Worm (Caenorhabditis elegans): ENCODE results near the gene C17E7.4.

Gene C17E7.4

DNA sequence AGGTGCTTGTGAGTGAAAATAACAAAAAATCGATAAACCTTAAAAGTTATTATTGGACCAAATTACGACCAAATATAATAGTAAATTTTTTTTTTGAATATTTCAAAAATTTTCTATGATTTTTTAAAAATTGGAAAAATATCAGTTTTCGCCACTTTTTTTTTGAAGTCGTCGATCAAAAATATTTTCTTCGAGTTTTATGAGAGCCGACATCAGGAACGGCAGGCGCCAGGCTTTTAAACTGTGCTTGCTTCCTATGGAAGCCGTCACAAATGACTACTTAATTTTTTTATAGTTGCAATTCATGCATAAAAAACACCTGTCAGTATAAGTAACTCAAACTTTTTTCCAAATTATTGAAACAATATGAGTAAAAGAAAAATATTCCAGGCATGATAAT is 10.8 kb downstream of the C17E7.4 start:
- TF ChIP-seq unc-3 (GFP tag; conservative IDR thresholded peaks at IDR 0.05) (no peak), unc-3 (tag; optimal IDR thresholded peaks at IDR 0.05) (no peak), ref-2 (tag; optimal IDR thresholded peaks at IDR 0.05) (no peak), zip-5 (tag; optimal IDR thresholded peaks at IDR 0.05) (no peak), nfya-1 (tag; optimal IDR thresholded peaks at IDR 0.05) (no peak), dmd-4 (tag; optimal IDR thresholded peaks at IDR 0.05; ENCODE audit: borderline replicate concordance) (no peak), rnt-1 (tag; optimal IDR thresholded peaks at IDR 0.05) (no peak), ceh-14 (tag; optimal IDR thresholded peaks at IDR 0.05) (no peak), hlh-6 (tag; optimal IDR thresholded peaks at IDR 0.05) (no peak), ceh-2 (tag; optimal IDR thresholded peaks at IDR 0.05) (no peak), ets-4 (tag; optimal IDR thresholded peaks at IDR 0.05) (no peak), unc-86 (tag; optimal IDR thresholded peaks at IDR 0.05) (no peak), ceh-6 (GFP tag; optimal IDR thresholded peaks at IDR 0.05) (no peak)

DNA sequence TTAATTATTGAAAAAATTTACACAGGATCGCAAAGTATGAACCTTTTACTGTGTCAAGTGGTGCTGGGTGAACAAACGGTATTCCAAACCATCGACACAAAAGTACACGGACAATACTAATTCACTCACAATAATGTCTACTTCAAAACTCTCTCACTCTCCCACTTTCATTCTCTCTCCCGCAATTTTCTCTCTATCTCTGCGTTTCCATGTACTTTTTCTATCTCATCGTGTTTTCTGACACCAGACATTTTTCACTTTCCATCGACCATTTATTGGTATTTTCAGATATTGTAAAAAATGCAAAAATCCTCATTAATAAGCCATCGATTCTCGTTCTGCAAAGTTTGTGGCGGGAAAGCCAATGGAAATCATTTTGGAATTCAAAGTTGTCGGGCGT is 13.2 kb downstream of the C17E7.4 start, which contains the start of gene nhr-156:
TSS of gene nhr-156 (plus strand) at position 266 of the 400 bp plus-strand sequence.
- no peak for TF ChIP-seq eyg-1 (tag; optimal IDR thresholded peaks at IDR 0.05)

DNA sequence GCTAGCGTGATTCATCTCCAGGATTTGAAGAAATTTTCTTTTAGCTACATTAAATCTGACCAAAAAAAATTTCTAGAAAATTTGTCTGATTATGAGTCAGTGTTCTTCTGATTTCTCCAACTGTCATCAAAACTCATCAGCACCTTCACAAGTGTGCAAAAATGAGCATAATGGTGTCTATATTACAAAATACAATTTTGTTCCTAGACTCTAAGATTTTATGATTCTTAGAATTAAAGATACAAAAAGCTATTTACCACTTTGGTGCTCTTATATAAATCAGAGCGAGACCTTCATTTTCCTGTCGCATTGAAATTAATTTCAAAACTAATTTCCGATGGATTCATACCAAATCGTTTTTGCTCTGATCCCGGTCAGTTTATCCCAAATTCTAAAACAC is 19.8 kb downstream of the C17E7.4 start, which contains the start of gene srx-68:
TSS of gene srx-68 (plus strand) at position 301 of the 400 bp plus-strand sequence.
- TF ChIP-seq lin-11 (tag; optimal IDR thresholded peaks at IDR 0.05), result no peak
- TF ChIP-seq lim-6 (tag; optimal IDR thresholded peaks at IDR 0.05), result no peak
- TF ChIP-seq nhr-11 (tag; optimal IDR thresholded peaks at IDR 0.05), result no peak
- no peak for TF ChIP-seq syd-9 (tag; optimal IDR thresholded peaks at IDR 0.05)
- no peak for TF ChIP-seq nhr-232 (tag; optimal IDR thresholded peaks at IDR 0.05)
- TF ChIP-seq ceh-45 (GFP tag; IDR thresholded peaks at IDR 0.05), result no peak
- no peak for TF ChIP-seq fkh-6 (tag; optimal IDR thresholded peaks at IDR 0.05)
- TF ChIP-seq hlh-30 (tag; optimal IDR thresholded peaks at IDR 0.05; ENCODE audit: insufficient read depth), result no peak
- no peak for TF ChIP-seq ztf-16 (tag; optimal IDR thresholded peaks at IDR 0.05)
- no peak for TF ChIP-seq pat-9 (tag; optimal IDR thresholded peaks at IDR 0.05)
- no peak for TF ChIP-seq ceh-18 (tag; optimal IDR thresholded peaks at IDR 0.05)
- no peak for TF ChIP-seq pha-4 (tag; optimal IDR thresholded peaks at IDR 0.05)
- TF ChIP-seq unc-3 (GFP tag; conservative IDR thresholded peaks at IDR 0.05), result no peak
- no peak for TF ChIP-seq unc-3 (tag; optimal IDR thresholded peaks at IDR 0.05)
- no peak for TF ChIP-seq ama-1 (optimal IDR thresholded peaks at IDR 0.05)
- TF ChIP-seq K02D7.2 (tag; optimal IDR thresholded peaks at IDR 0.05), result no peak
- no peak for TF ChIP-seq odd-2 (tag; optimal IDR thresholded peaks at IDR 0.05)
- TF ChIP-seq pha-2 (tag; optimal IDR thresholded peaks at IDR 0.05), result no peak
- no peak for TF ChIP-seq tbx-2 (tag; optimal IDR thresholded peaks at IDR 0.05)
- no peak for TF ChIP-seq rnt-1 (tag; optimal IDR thresholded peaks at IDR 0.05)
- TF ChIP-seq ceh-24 (tag; optimal IDR thresholded peaks at IDR 0.05), result no peak

DNA sequence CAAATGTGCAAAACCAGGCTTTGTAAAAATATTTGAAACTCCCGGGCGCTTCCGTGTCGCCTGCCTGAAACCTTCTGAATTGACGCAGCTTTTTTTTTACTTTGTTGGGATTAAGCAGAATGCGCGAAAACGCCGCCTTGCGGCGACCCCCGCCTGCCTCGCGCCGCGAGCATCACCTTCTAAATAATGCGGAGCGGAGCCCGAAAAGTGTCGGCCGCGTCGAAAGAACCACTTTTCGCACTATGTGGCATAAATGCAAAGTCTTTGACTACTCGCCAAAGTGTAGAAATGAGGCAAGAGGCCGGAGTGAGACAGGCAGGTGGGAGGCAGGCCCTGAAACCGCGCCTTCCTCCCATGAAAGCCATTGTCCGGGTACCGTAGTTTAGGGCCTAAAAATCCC is 20.5 kb downstream of the C17E7.4 start:
- TF ChIP-seq unc-42 (tag; optimal IDR thresholded peaks at IDR 0.05), result no peak
- TF ChIP-seq ahr-1 (tag; optimal IDR thresholded peaks at IDR 0.05), result no peak
- TF ChIP-seq hlh-15 (tag; optimal IDR thresholded peaks at IDR 0.05), result no peak
- no peak for TF ChIP-seq fax-1 (tag; optimal IDR thresholded peaks at IDR 0.05)

DNA sequence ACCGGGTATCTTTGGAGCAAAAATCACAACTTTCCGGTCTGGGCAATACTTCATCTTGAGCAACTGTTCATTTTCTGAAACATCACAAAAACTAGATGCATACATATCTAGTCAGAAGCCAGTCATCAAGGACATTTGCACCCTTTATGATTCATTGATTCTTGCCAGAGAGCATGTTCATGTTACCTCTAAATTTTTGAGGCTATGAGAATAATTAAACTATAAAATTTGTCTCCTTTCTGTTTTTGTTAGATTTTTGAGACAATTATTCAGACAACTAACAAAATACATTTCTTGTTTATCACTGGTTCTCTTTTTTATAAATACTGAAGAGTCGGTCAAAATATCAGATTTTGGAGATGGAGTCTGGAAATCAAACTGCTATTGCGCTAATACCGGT is 23.8 kb downstream of the C17E7.4 start, which contains the start of gene srx-67:
TSS of gene srx-67 (plus strand) at position 301 of the 400 bp plus-strand sequence.
- TF ChIP-seq ceh-19 (GFP tag; optimal IDR thresholded peaks at IDR 0.05) (no peak), hlh-13 (GFP tag; optimal IDR thresholded peaks at IDR 0.05) (no peak), fax-1 (tag; optimal IDR thresholded peaks at IDR 0.05) (no peak), ceh-24 (tag; optimal IDR thresholded peaks at IDR 0.05) (no peak), sdc-2 (tag; optimal IDR thresholded peaks at IDR 0.05) (no peak), lim-6 (tag; optimal IDR thresholded peaks at IDR 0.05) (no peak), ceh-31 (tag; optimal IDR thresholded peaks at IDR 0.05) (no peak), ceh-48 (tag; optimal IDR thresholded peaks at IDR 0.05) (no peak), hlh-6 (tag; optimal IDR thresholded peaks at IDR 0.05) (no peak), unc-3 (GFP tag; conservative IDR thresholded peaks at IDR 0.05) (no peak), unc-3 (tag; optimal IDR thresholded peaks at IDR 0.05) (no peak), T23F11.4 (GFP tag; optimal IDR thresholded peaks at IDR 0.05) (no peak), unc-86 (tag; optimal IDR thresholded peaks at IDR 0.05) (no peak), ceh-14 (tag; optimal IDR thresholded peaks at IDR 0.05) (no peak)

Measured in whole organism, late embryonic.